Fruit fly (Drosophila melanogaster): Measurements from ENCODE around the gene CG33557.

CG33557 gene

dm6 chrX:9991013-9991412 is 18.0 kb upstream of the CG33557 start:
- TF ChIP-seq Blimp-1 (GFP tag; optimal IDR thresholded peaks at IDR 0.05) (peak; percentile 88), CG16779 (tag; optimal IDR thresholded peaks at IDR 0.05) (no peak), vri (GFP tag; optimal IDR thresholded peaks at IDR 0.05) (peak; percentile 79), Eip78C (GFP tag) (peak; percentile 8), eg (GFP tag; IDR thresholded peaks at IDR 0.05) (0 out of 3 replicates have a peak, but pooled peaks have one; percentile 12), Eip75B (GFP tag; optimal IDR thresholded peaks at IDR 0.05) (no peak)

- TF ChIP-seq Sox15 (GFP tag; optimal IDR thresholded peaks at IDR 0.05), result no peak
- TF ChIP-seq CG6163 (GFP tag; IDR thresholded peaks at IDR 0.05), result no peak
- TF ChIP-seq CG6276 (GFP tag; optimal IDR thresholded peaks at IDR 0.05), result no peak
- TF ChIP-seq net (GFP tag; optimal IDR thresholded peaks at IDR 0.05), result no peak
- no peak for TF ChIP-seq CG11902 (GFP tag; optimal IDR thresholded peaks at IDR 0.05)
- no peak for TF ChIP-seq spab (GFP tag; optimal IDR thresholded peaks at IDR 0.05)
- TF ChIP-seq ss (GFP tag; optimal IDR thresholded peaks at IDR 0.05), result no peak
- no peak for TF ChIP-seq CG11294 (GFP tag; IDR thresholded peaks at IDR 0.05)
- no peak for TF ChIP-seq dsx (GFP tag; optimal IDR thresholded peaks at IDR 0.05; ENCODE audit: poor library complexity, severe bottlenecking)
- no peak for TF ChIP-seq CG11762 (GFP tag; optimal IDR thresholded peaks at IDR 0.05; ENCODE audit: insufficient read depth)
- TF ChIP-seq CG32006 (GFP tag; optimal IDR thresholded peaks at IDR 0.05), result no peak
- no peak for TF ChIP-seq CG9139 (GFP tag; optimal IDR thresholded peaks at IDR 0.05)
- no peak for TF ChIP-seq CG15336 (GFP tag; IDR thresholded peaks at IDR 0.05)
- no peak for TF ChIP-seq Hr38 (GFP tag; optimal IDR thresholded peaks at IDR 0.05)
- no peak for TF ChIP-seq Sox14 (GFP tag; optimal IDR thresholded peaks at IDR 0.05)
- TF ChIP-seq Ets96B (tag; optimal IDR thresholded peaks at IDR 0.05), result no peak
- no peak for TF ChIP-seq Ets21C (GFP tag; optimal IDR thresholded peaks at IDR 0.05)
- TF ChIP-seq vri (GFP tag; optimal IDR thresholded peaks at IDR 0.05), result no peak
- no peak for TF ChIP-seq Eip75B (GFP tag; optimal IDR thresholded peaks at IDR 0.05)
Measured at dm6 chrX:9992934-9993333, 16.1 kb upstream of the CG33557 start.

dm6 chrX:9993427-9994218 is 15.4 kb upstream of the CG33557 start:
- TF ChIP-seq CG32006 (GFP tag; optimal IDR thresholded peaks at IDR 0.05) (peak; percentile 59), Sox102F (GFP tag; optimal IDR thresholded peaks at IDR 0.05) (no peak), spab (GFP tag; optimal IDR thresholded peaks at IDR 0.05) (peak; percentile 7), CG4318 (GFP tag; optimal IDR thresholded peaks at IDR 0.05) (no peak), fkh (GFP tag; optimal IDR thresholded peaks at IDR 0.05) (peak; percentile 40), topi (GFP tag; optimal IDR thresholded peaks at IDR 0.05) (no peak), CG8632 (GFP tag; optimal IDR thresholded peaks at IDR 0.05) (no peak), Eip75B (GFP tag; optimal IDR thresholded peaks at IDR 0.05) (no peak), CG16779 (tag; optimal IDR thresholded peaks at IDR 0.05) (no peak), CG6163 (GFP tag; IDR thresholded peaks at IDR 0.05) (peak; percentile 8; the same call in 2 of the 3 replicates), Eip78C (GFP tag) (peak; percentile 74), CG8119 (GFP tag; IDR thresholded peaks at IDR 0.05) (peak; percentile 43; the same call in 1 of the 3 replicates), ss (GFP tag; optimal IDR thresholded peaks at IDR 0.05) (peak; percentile 63 to 71), Lpt (GFP tag; optimal IDR thresholded peaks at IDR 0.05) (peak; percentile 29), CG7368 (GFP tag; optimal IDR thresholded peaks at IDR 0.05) (no peak), Sox15 (GFP tag; optimal IDR thresholded peaks at IDR 0.05) (no peak), pdm3 (GFP tag; optimal IDR thresholded peaks at IDR 0.05) (peak; percentile 24), dac (GFP tag; optimal IDR thresholded peaks at IDR 0.05) (no peak), CG6854 (GFP tag; optimal IDR thresholded peaks at IDR 0.05) (no peak), CG9139 (GFP tag; optimal IDR thresholded peaks at IDR 0.05) (no peak), cyc (GFP tag; optimal IDR thresholded peaks at IDR 0.05) (peak; percentile 4), OdsH (GFP tag; optimal IDR thresholded peaks at IDR 0.05) (peak; percentile 41), Met (GFP tag; optimal IDR thresholded peaks at IDR 0.05) (no peak), lz (GFP tag; optimal IDR thresholded peaks at IDR 0.05) (peak; percentile 9), eg (GFP tag; IDR thresholded peaks at IDR 0.05) (peak; percentile 65), Eip93F (GFP tag; optimal IDR thresholded peaks at IDR 0.05) (no peak), CG31627 (GFP tag; optimal IDR thresholded peaks at IDR 0.05) (peak; percentile 36), CG11762 (GFP tag; optimal IDR thresholded peaks at IDR 0.05; ENCODE audit: insufficient read depth) (no peak), CG8319 (GFP tag; optimal IDR thresholded peaks at IDR 0.05) (no peak), CG6276 (GFP tag; optimal IDR thresholded peaks at IDR 0.05) (no peak), CG6808 (GFP tag; optimal IDR thresholded peaks at IDR 0.05) (no peak), Hr38 (GFP tag; optimal IDR thresholded peaks at IDR 0.05) (no peak), CG10669 (GFP tag; optimal IDR thresholded peaks at IDR 0.05) (peak; percentile 12), esn (GFP tag; optimal IDR thresholded peaks at IDR 0.05) (no peak), Smox (GFP tag; optimal IDR thresholded peaks at IDR 0.05) (peak; percentile 1)
